Worm (Caenorhabditis elegans): Measurements from ENCODE around the gene dao-2.

ce11 chrII:4597441-4597840 is 34.7 kb downstream of the dao-2 start:
- TF ChIP-seq sea-1 (GFP tag; conservative IDR thresholded peaks at IDR 0.05) (no peak), tbx-11 (GFP tag; IDR thresholded peaks at IDR 0.05) (no peak), ama-1 (optimal IDR thresholded peaks at IDR 0.05) (no peak), tra-4 (tag; optimal IDR thresholded peaks at IDR 0.05) (no peak), pes-1 (GFP tag; IDR thresholded peaks at IDR 0.05) (no peak)
